Fruit fly (Drosophila melanogaster): ENCODE data around the gene snRNP-U1-70K.

The snRNP-U1-70K gene

dm6 chr2L:6948540-6948942, 23.0 kb downstream of the snRNP-U1-70K start, which contains the start of gene ihog (continued):
- TF ChIP-seq CkIIα-i1 (GFP tag; IDR thresholded peaks at IDR 0.05) (no peak), ttk (GFP tag; IDR thresholded peaks at IDR 0.05) (no peak), YL-1 (GFP tag; optimal IDR thresholded peaks at IDR 0.05) (peak; percentile 60), Nf-YB (GFP tag; optimal IDR thresholded peaks at IDR 0.05) (no peak), CG13775 (GFP tag; optimal IDR thresholded peaks at IDR 0.05) (peak; percentile 41), Dp (GFP tag; optimal IDR thresholded peaks at IDR 0.05) (peak; percentile 23), CG14441 (GFP tag; IDR thresholded peaks at IDR 0.05) (no peak), CG2116 (GFP tag; optimal IDR thresholded peaks at IDR 0.05) (peak; percentile 2), Adf1 (GFP tag; IDR thresholded peaks at IDR 0.05) (peak; percentile 52; the same call in 1 of the 2 replicates), Dll (GFP tag; IDR thresholded peaks at IDR 0.05; ENCODE audit: partially characterized antibody) (peak; percentile 54; the same call in 3 of the 4 replicates), CG31441 (GFP tag; IDR thresholded peaks at IDR 0.05) (peak; percentile 41; the same call in 1 of the 2 replicates), CG15514 (GFP tag; optimal IDR thresholded peaks at IDR 0.05) (peak; percentile 100), NK7.1 (GFP tag; optimal IDR thresholded peaks at IDR 0.05) (no peak), Sry-δ (GFP tag; optimal IDR thresholded peaks at IDR 0.05) (peak; percentile 3), TFAM (GFP tag; optimal IDR thresholded peaks at IDR 0.05) (no peak), nerfin-1 (tag; optimal IDR thresholded peaks at IDR 0.05) (peak; percentile 19), CG1529 (GFP tag; optimal IDR thresholded peaks at IDR 0.05) (no peak), CG7556 (GFP tag; optimal IDR thresholded peaks at IDR 0.05) (peak; percentile 20), Ravus (GFP tag; IDR thresholded peaks at IDR 0.05) (no peak), Mad (GFP tag; optimal IDR thresholded peaks at IDR 0.05) (no peak), Dbx (GFP tag; IDR thresholded peaks at IDR 0.05) (no peak), Doc3 (GFP tag; IDR thresholded peaks at IDR 0.05; ENCODE audit: partially characterized antibody) (peak; percentile 55; the same call in 2 of the 3 replicates), stwl (tag; optimal IDR thresholded peaks at IDR 0.05) (peak; percentile 21), cg (GFP tag; optimal IDR thresholded peaks at IDR 0.05) (peak; percentile 79), chinmo (GFP tag; IDR thresholded peaks at IDR 0.05; ENCODE audit: partially characterized antibody) (peak; percentile 99), maf-S (GFP tag; optimal IDR thresholded peaks at IDR 0.05) (no peak), CG15696 (tag; optimal IDR thresholded peaks at IDR 0.05) (no peak), CG12942 (GFP tag; optimal IDR thresholded peaks at IDR 0.05) (no peak), CG10979 (tag; optimal IDR thresholded peaks at IDR 0.05) (peak; percentile 14), CG6791 (GFP tag; IDR thresholded peaks at IDR 0.05; ENCODE audit: partially characterized antibody) (peak; percentile 63; the same call in 2 of the 3 replicates), CG6254 (GFP tag; optimal IDR thresholded peaks at IDR 0.05) (peak; percentile 4), MESR4 (GFP tag; optimal IDR thresholded peaks at IDR 0.05) (peak; percentile 78), CG12391 (tag; optimal IDR thresholded peaks at IDR 0.05) (peak; percentile 32), CG6854 (GFP tag; optimal IDR thresholded peaks at IDR 0.05) (peak; percentile 7), row (GFP tag; IDR thresholded peaks at IDR 0.05) (peak; percentile 88), CrebB (tag; optimal IDR thresholded peaks at IDR 0.05) (peak; percentile 10), tap (tag; optimal IDR thresholded peaks at IDR 0.05) (peak; percentile 46), eve (GFP tag; optimal IDR thresholded peaks at IDR 0.05) (no peak), CG34224 (GFP tag; IDR thresholded peaks at IDR 0.05; ENCODE audit: partially characterized antibody) (peak; percentile 52; the same call in 2 of the 3 replicates), Doc2 (GFP tag; IDR thresholded peaks at IDR 0.05) (no peak), gcm (GFP tag; optimal IDR thresholded peaks at IDR 0.05) (peak; percentile 15), CG13624 (GFP tag; optimal IDR thresholded peaks at IDR 0.05) (no peak), gt (GFP tag; IDR thresholded peaks at IDR 0.05) (no peak), E2f1 (GFP tag; IDR thresholded peaks at IDR 0.05) (0 out of 2 replicates have a peak, but pooled peaks have one; percentile 6), nerfin-2 (GFP tag; IDR thresholded peaks at IDR 0.05; ENCODE audit: partially characterized antibody) (peak; percentile 45), knrl (GFP tag; IDR thresholded peaks at IDR 0.05; ENCODE audit: partially characterized antibody) (peak; percentile 66; the same call in 2 of the 3 replicates), grau (tag; optimal IDR thresholded peaks at IDR 0.05) (no peak), Oaz (GFP tag; IDR thresholded peaks at IDR 0.05) (no peak), CG34422 (GFP tag; IDR thresholded peaks at IDR 0.05) (peak; percentile 35; the same call in 1 of the 3 replicates), ewg (GFP tag; optimal IDR thresholded peaks at IDR 0.05) (peak; percentile 53)
